Fruit fly (Drosophila melanogaster) whole organism, embryonic: Measurements from ENCODE around the gene CG2617.

ENCODE experiments used
- Antp ChIP-seq: fragments of 200-800 bp; sonication (Bioruptor generic); optimal IDR thresholded peaks from 3 replicates; lab custom pipeline; 2016; ENCODE audit warnings: missing biosample characterization, missing genetic modification characterization
- B-H1 ChIP-seq: fragments of 200-800 bp; sonication (Bioruptor generic); IDR thresholded peaks from 3 replicates; pipeline ENCODE4 v1.3.6; 2022; ENCODE audit warnings: missing biosample characterization, missing genetic modification characterization
- BEAF-32 ChIP-seq: fragments of 200-800 bp; sonication (Bioruptor generic); optimal IDR thresholded peaks from 3 replicates; lab custom pipeline; 2017; ENCODE audit warnings: missing biosample characterization, missing genetic modification characterization, mild to moderate bottlenecking, moderate library complexity, missing genetic modification reagents
- CG1024 ChIP-seq: fragments of 200-800 bp; sonication (Bioruptor generic); IDR thresholded peaks from 2 replicates; pipeline ENCODE4 v1.3.6; 2022; ENCODE audit warnings: missing biosample characterization, missing genetic modification characterization
- CG10267 ChIP-seq: fragments of 200-800 bp; sonication (Bioruptor generic); optimal IDR thresholded peaks from 2 replicates; lab custom pipeline; 2018; ENCODE audit warnings: missing biosample characterization, mild to moderate bottlenecking, missing genetic modification characterization, moderate library complexity
- CG11093 ChIP-seq: fragments of 200-800 bp; sonication (Bioruptor generic); IDR thresholded peaks from 3 replicates; pipeline ENCODE4 v1.3.6; 2022; ENCODE audit warnings: missing biosample characterization, missing genetic modification characterization
- CG11696 ChIP-seq: fragments of 200-800 bp; sonication (Bioruptor generic); IDR thresholded peaks from 2 replicates; pipeline ENCODE4 v1.3.6; 2022; ENCODE audit warnings: missing biosample characterization, missing genetic modification characterization
- CG12104 ChIP-seq: fragments of 200-800 bp; sonication (Bioruptor generic); optimal IDR thresholded peaks from 3 replicates; lab custom pipeline; 2016; ENCODE audit warnings: missing biosample characterization, missing genetic modification characterization
- CG12659 ChIP-seq: fragments of 200-800 bp; sonication (Bioruptor generic); optimal IDR thresholded peaks from 3 replicates; lab custom pipeline; 2017; ENCODE audit warnings: mild to moderate bottlenecking, missing biosample characterization, missing genetic modification reagents, missing genetic modification characterization
- CG14014 ChIP-seq: fragments of 200-800 bp; sonication (Bioruptor generic); IDR thresholded peaks from 2 replicates; pipeline ENCODE4 v1.3.6; 2022; ENCODE audit warnings: missing biosample characterization, missing genetic modification characterization
- CG17829 ChIP-seq: fragments of 200-800 bp; optimal IDR thresholded peaks from 2 replicates; lab custom pipeline; 2019; ENCODE audit warnings: missing biosample characterization, mild to moderate bottlenecking, missing genetic modification characterization, moderate library complexity
- CG2116 ChIP-seq: fragments of 200-800 bp; sonication (Bioruptor generic); optimal IDR thresholded peaks from 3 replicates; lab custom pipeline; 2018; ENCODE audit warnings: missing biosample characterization, mild to moderate bottlenecking, missing genetic modification characterization
- CG30020 ChIP-seq: fragments of 200-800 bp; optimal IDR thresholded peaks from 2 replicates; lab custom pipeline; 2019; ENCODE audit warnings: missing biosample characterization, mild to moderate bottlenecking, missing genetic modification characterization, moderate library complexity
- CG31388 ChIP-seq: fragments of 200-800 bp; sonication (Bioruptor generic); optimal IDR thresholded peaks from 2 replicates; lab custom pipeline; 2016; ENCODE audit warnings: missing biosample characterization, missing genetic modification characterization
- CG3281 ChIP-seq: fragments of 200-800 bp; sonication (Bioruptor generic); optimal IDR thresholded peaks from 3 replicates; lab custom pipeline; 2017; ENCODE audit warnings: missing biosample characterization, mild to moderate bottlenecking, missing genetic modification characterization
- CG33213 ChIP-seq: fragments of 200-800 bp; sonication (Bioruptor generic); optimal IDR thresholded peaks from 3 replicates; lab custom pipeline; 2016; ENCODE audit warnings: missing biosample characterization, missing genetic modification characterization
- CG34224 ChIP-seq: fragments of 200-800 bp; sonication (Bioruptor generic); IDR thresholded peaks from 3 replicates; pipeline ENCODE4 v1.3.6; 2022; ENCODE audit warnings: missing biosample characterization, missing genetic modification characterization; ENCODE audit not compliant: partially characterized antibody
- CG4282 ChIP-seq: fragments of 200-800 bp; sonication (Bioruptor generic); optimal IDR thresholded peaks from 2 replicates; lab custom pipeline; 2016; ENCODE audit warnings: missing biosample characterization, missing genetic modification characterization
- CG4404 ChIP-seq: fragments of 200-800 bp; sonication (Bioruptor generic); IDR thresholded peaks from 2 replicates; pipeline ENCODE4 v1.3.6; 2022; ENCODE audit warnings: missing biosample characterization, missing genetic modification characterization
- CG7786 ChIP-seq: fragments of 200-800 bp; sonication (Bioruptor generic); optimal IDR thresholded peaks from 2 replicates; lab custom pipeline; 2016; ENCODE audit warnings: missing biosample characterization, missing genetic modification characterization
- CG8944 ChIP-seq: fragments of 200-800 bp; sonication (Bioruptor generic); optimal IDR thresholded peaks from 3 replicates; lab custom pipeline; 2016; ENCODE audit warnings: missing biosample characterization, missing genetic modification characterization
- CG9817 ChIP-seq: fragments of 200-800 bp; sonication (Bioruptor generic); optimal IDR thresholded peaks from 2 replicates; lab custom pipeline; 2018; ENCODE audit warnings: missing biosample characterization, mild to moderate bottlenecking, missing genetic modification characterization, moderate library complexity
- CHES-1-like ChIP-seq: fragments of 200-800 bp; sonication (Bioruptor generic); optimal IDR thresholded peaks from 2 replicates; lab custom pipeline; 2016; ENCODE audit warnings: missing biosample characterization, missing genetic modification characterization
- CrebB ChIP-seq: fragments of 200-800 bp; sonication (Bioruptor generic); optimal IDR thresholded peaks from 3 replicates; lab custom pipeline; 2018; ENCODE audit warnings: missing biosample characterization, mild to moderate bottlenecking, missing genetic modification characterization
- Dip2 ChIP-seq: fragments of 200-800 bp; sonication (Bioruptor generic); IDR thresholded peaks from 2 replicates; pipeline ENCODE4 v1.3.6; 2022; ENCODE audit warnings: missing biosample characterization, missing genetic modification characterization
- Eip74EF ChIP-seq, 2 experiments: fragments of 200-800 bp in 1 of 2; fragments of >200 bp in 1 of 2; sonication (Bioruptor generic) in 1 of 2; optimal IDR thresholded peaks; 2 replicates each; lab custom pipeline; 2017 to 2019; ENCODE audit warnings: missing biosample characterization in 2 of 2, missing genetic modification characterization in 2 of 2, mild to moderate bottlenecking in 1 of 2, moderate library complexity in 1 of 2
- Elba2 ChIP-seq: fragments of 200-800 bp; sonication (Bioruptor generic); optimal IDR thresholded peaks from 3 replicates; lab custom pipeline; 2016; ENCODE audit warnings: missing biosample characterization, missing genetic modification characterization
- GATAe ChIP-seq: fragments of 200-800 bp; sonication (Bioruptor generic); conservative IDR thresholded peaks from 2 replicates; pipeline ENCODE4 v1.3.6; 2022; ENCODE audit warnings: missing biosample characterization, missing genetic modification characterization
- Hmr ChIP-seq: fragments of 200-800 bp; sonication (Bioruptor generic); optimal IDR thresholded peaks from 3 replicates; lab custom pipeline; 2017; ENCODE audit warnings: mild to moderate bottlenecking, missing biosample characterization, missing genetic modification reagents, missing genetic modification characterization
- Hr39 ChIP-seq: fragments of >200 bp; optimal IDR thresholded peaks from 2 replicates; lab custom pipeline; 2017
- Sry-β ChIP-seq: fragments of 200-800 bp; sonication (Bioruptor generic); optimal IDR thresholded peaks from 2 replicates; lab custom pipeline; 2018; ENCODE audit warnings: missing biosample characterization, mild to moderate bottlenecking, missing genetic modification characterization, moderate library complexity
- az2 ChIP-seq: fragments of 200-800 bp; sonication (Bioruptor generic); optimal IDR thresholded peaks from 3 replicates; lab custom pipeline; 2016; ENCODE audit warnings: missing biosample characterization, missing genetic modification characterization
- bsh ChIP-seq, 2 experiments: fragments of 200-800 bp; sonication (Bioruptor generic); optimal IDR thresholded peaks; 2 replicates each; lab custom pipeline; 2017 to 2018; ENCODE audit warnings: mild to moderate bottlenecking in 2 of 2, missing biosample characterization in 2 of 2, missing genetic modification characterization in 2 of 2, moderate library complexity in 1 of 2
- chn ChIP-seq: fragments of 200-800 bp; sonication (Bioruptor generic); optimal IDR thresholded peaks from 2 replicates; lab custom pipeline; 2016; ENCODE audit warnings: missing biosample characterization, missing genetic modification characterization
- crol ChIP-seq: fragments of 200-800 bp; sonication (Bioruptor generic); IDR thresholded peaks from 2 replicates; pipeline ENCODE4 v1.3.6; 2022; ENCODE audit warnings: missing biosample characterization, missing genetic modification characterization
- da ChIP-seq: fragments of 200-800 bp; sonication (Bioruptor generic); optimal IDR thresholded peaks from 2 replicates; lab custom pipeline; 2016; ENCODE audit warnings: missing biosample characterization, missing genetic modification characterization
- gcm ChIP-seq: fragments of 200-800 bp; sonication (Bioruptor generic); optimal IDR thresholded peaks from 2 replicates; lab custom pipeline; 2019; ENCODE audit warnings: missing biosample characterization, mild to moderate bottlenecking, missing genetic modification characterization, moderate library complexity
- gcm2 ChIP-seq: fragments of 200-800 bp; sonication (Bioruptor generic); optimal IDR thresholded peaks from 2 replicates; lab custom pipeline; 2016; ENCODE audit warnings: missing biosample characterization, missing genetic modification characterization
- grn ChIP-seq: fragments of 200-800 bp; sonication (Bioruptor generic); optimal IDR thresholded peaks from 3 replicates; lab custom pipeline; 2017; ENCODE audit warnings: missing biosample characterization, missing genetic modification characterization
- ind ChIP-seq: fragments of 200-800 bp; sonication (Bioruptor generic); optimal IDR thresholded peaks from 3 replicates; lab custom pipeline; 2016; ENCODE audit warnings: missing biosample characterization, missing genetic modification characterization
- lilli ChIP-seq: fragments of 200-800 bp; sonication (Bioruptor generic); optimal IDR thresholded peaks from 3 replicates; lab custom pipeline; 2016; ENCODE audit warnings: missing biosample characterization, missing genetic modification characterization
- lmd ChIP-seq: fragments of 200-800 bp; sonication (Bioruptor generic); IDR thresholded peaks from 2 replicates; pipeline ENCODE4 v1.3.6; 2022; ENCODE audit warnings: missing biosample characterization, missing genetic modification characterization
- nmo ChIP-seq: fragments of 200-800 bp; sonication (Bioruptor generic); optimal IDR thresholded peaks from 2 replicates; lab custom pipeline; 2018; ENCODE audit warnings: missing biosample characterization, mild to moderate bottlenecking, missing genetic modification characterization, moderate library complexity
- pum ChIP-seq: fragments of 200-800 bp; sonication (Bioruptor generic); optimal IDR thresholded peaks from 2 replicates; lab custom pipeline; 2016; ENCODE audit warnings: missing biosample characterization, missing genetic modification characterization
- repo ChIP-seq: fragments of 200-800 bp; sonication (Bioruptor generic); optimal IDR thresholded peaks from 2 replicates; lab custom pipeline; 2016; ENCODE audit warnings: missing biosample characterization, missing genetic modification characterization
- ro ChIP-seq: fragments of 200-800 bp; sonication (Bioruptor generic); IDR thresholded peaks from 2 replicates; pipeline ENCODE4 v1.3.6; 2022; ENCODE audit warnings: missing biosample characterization, missing genetic modification characterization
- salm ChIP-seq: fragments of 200-800 bp; sonication (Bioruptor generic); optimal IDR thresholded peaks from 2 replicates; lab custom pipeline; 2018; ENCODE audit warnings: missing biosample characterization, mild to moderate bottlenecking, missing genetic modification characterization
- shn ChIP-seq: fragments of 200-800 bp; sonication (Bioruptor generic); optimal IDR thresholded peaks from 3 replicates; lab custom pipeline; 2016; ENCODE audit warnings: missing biosample characterization, missing genetic modification characterization
- sisA ChIP-seq: fragments of 200-800 bp; sonication (Bioruptor generic); IDR thresholded peaks from 2 replicates; pipeline ENCODE4 v1.3.6; 2022; ENCODE audit warnings: missing biosample characterization, missing genetic modification characterization
- so ChIP-seq: fragments of 200-800 bp; sonication (Bioruptor generic); IDR thresholded peaks from 3 replicates; pipeline ENCODE4 v1.3.6; 2022; ENCODE audit warnings: missing biosample characterization, missing genetic modification characterization
- sob ChIP-seq: fragments of 200-800 bp; sonication (Bioruptor generic); IDR thresholded peaks from 2 replicates; pipeline ENCODE4 v1.3.6; 2022; ENCODE audit warnings: missing biosample characterization, missing genetic modification characterization
- trem ChIP-seq: fragments of 200-800 bp; optimal IDR thresholded peaks from 3 replicates; lab custom pipeline; 2019; ENCODE audit warnings: missing biosample characterization, mild to moderate bottlenecking, missing genetic modification characterization, moderate library complexity

Gene CG2617

DNA sequence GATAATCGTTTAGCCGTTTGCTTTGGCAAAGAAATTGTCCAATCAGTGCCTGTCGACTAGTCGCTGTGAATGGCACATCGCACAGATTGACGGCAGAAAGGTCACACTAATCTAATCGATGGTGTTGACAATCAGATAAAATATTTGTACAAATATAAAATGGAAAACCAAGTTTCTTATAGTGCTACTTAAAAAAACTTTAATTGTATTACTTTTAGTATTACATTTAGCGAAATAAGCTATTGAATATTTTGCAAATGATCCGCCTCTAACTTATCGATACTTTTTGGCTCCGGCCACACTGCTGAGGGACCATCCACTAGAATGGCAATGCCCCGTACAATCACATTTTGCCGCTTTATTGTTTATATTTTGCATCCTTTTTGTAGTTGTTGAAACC is 26.1 kb upstream of the CG2617 start, which contains the start of the genes brun and CG2614:
TSS of gene brun (minus strand) at position 69 of the 400 bp plus-strand sequence.
TSS of gene CG2614 (plus strand) at position 317 of the 400 bp plus-strand sequence.
- TF ChIP-seq so (peak; percentile 62; the same call in 1 of the 3 replicates), CG11093 (peak; percentile 26; the same call in 1 of the 3 replicates), CG7786 (peak; percentile 65), CG31388 (GFP tag; lab: Kevin White, UChicago) (peak; percentile 9), CG17829 (peak; percentile 73), lilli (GFP tag; lab: Kevin White, UChicago) (peak; percentile 86), shn (GFP tag; lab: Kevin White, UChicago) (peak; percentile 59), CG30020 (tag; lab: Kevin White, UChicago) (peak; percentile 61), CG4282 (GFP tag; lab: Kevin White, UChicago) (peak; percentile 24), BEAF-32 (GFP tag; lab: Kevin White, UChicago) (peak; percentile 96), sob (peak; percentile 85), gcm (GFP tag; lab: Kevin White, UChicago) (no peak), repo (GFP tag; lab: Kevin White, UChicago) (peak; percentile 23), CG11696 (GFP tag; lab: Robert Waterston, UW) (no peak), trem (peak; percentile 80), CG34224 (GFP tag; lab: Robert Waterston, UW) (peak; percentile 91), Dip2 (GFP tag; lab: Robert Waterston, UW) (no peak), sisA (GFP tag; lab: Robert Waterston, UW) (peak; percentile 87), CG14014 (GFP tag; lab: Robert Waterston, UW) (peak; percentile 74), CG8944 (GFP tag; lab: Kevin White, UChicago) (peak; percentile 66), B-H1 (GFP tag; lab: Robert Waterston, UW) (peak; percentile 63), gcm2 (GFP tag; lab: Kevin White, UChicago) (peak; percentile 32), da (GFP tag; lab: Kevin White, UChicago) (peak; percentile 47), grn (GFP tag; lab: Kevin White, UChicago) (peak; percentile 85), ro (GFP tag; lab: Robert Waterston, UW) (peak; percentile 41; the same call in 1 of the 2 replicates), CHES-1-like (GFP tag; lab: Kevin White, UChicago) (peak; percentile 74), CG4404 (GFP tag; lab: Robert Waterston, UW) (peak; percentile 83), CG3281 (no peak), Elba2 (peak; percentile 99), chn (GFP tag; lab: Kevin White, UChicago) (peak; percentile 84), lmd (peak; percentile 59), salm (no peak), CG9817 (peak; percentile 66), pum (GFP tag; lab: Kevin White, UChicago) (peak; percentile 76), CG1024 (GFP tag; lab: Robert Waterston, UW) (peak; percentile 37; the same call in 1 of the 2 replicates), CG33213 (GFP tag; lab: Kevin White, UChicago) (peak; percentile 65), ind (peak; percentile 75), CG2116 (GFP tag; lab: Kevin White, UChicago) (peak; percentile 77), az2 (peak; percentile 63), CG12104 (GFP tag; lab: Kevin White, UChicago) (peak; percentile 56), CG12659 (peak; percentile 82), Antp (GFP tag; lab: Kevin White, UChicago) (peak; percentile 71), Hr39 (no peak), Eip74EF (GFP tag; optimal IDR thresholded peaks at IDR 0.05; lab: Kevin White, UChicago) (no peak), CG10267 (tag; lab: Kevin White, UChicago) (peak; percentile 70), nmo (GFP tag; lab: Kevin White, UChicago) (peak; percentile 83), CrebB (tag; lab: Kevin White, UChicago) (peak; percentile 16), Sry-β (GFP tag; lab: Kevin White, UChicago) (peak; percentile 32), bsh (GFP tag; optimal IDR thresholded peaks at IDR 0.05; lab: Kevin White, UChicago) (peak in 1 of 2 experiments; percentile 57), crol (GFP tag; lab: Robert Waterston, UW) (peak; percentile 49), Hmr (no peak), GATAe (peak; percentile 55; the same call in 1 of the 2 replicates)
